Worm (Caenorhabditis elegans): ENCODE data around the gene pac-1.

- TF ChIP-seq ces-1 (GFP tag; optimal IDR thresholded peaks at IDR 0.05) (no peak), nhr-237 (tag; optimal IDR thresholded peaks at IDR 0.05) (no peak), unc-39 (tag; optimal IDR thresholded peaks at IDR 0.05) (no peak), zip-8 (tag; optimal IDR thresholded peaks at IDR 0.05) (no peak), unc-62 (GFP tag; optimal IDR thresholded peaks at IDR 0.05) (no peak), snpc-4 (tag; optimal IDR thresholded peaks at IDR 0.05) (no peak), mab-5 (tag; optimal IDR thresholded peaks at IDR 0.05) (no peak), elt-1 (tag; optimal IDR thresholded peaks at IDR 0.05; ENCODE audit: borderline replicate concordance, insufficient read depth) (no peak), nhr-76 (tag; optimal IDR thresholded peaks at IDR 0.05) (no peak), nhr-28 (tag; optimal IDR thresholded peaks at IDR 0.05) (no peak), drap-1 (GFP tag; optimal IDR thresholded peaks at IDR 0.05) (no peak), lsy-2 (tag; optimal IDR thresholded peaks at IDR 0.05) (no peak)
Observed at ce11 chrIII:8552125-8552524, 57.3 kb downstream of the pac-1 start, which contains the start of gene C02D5.4.

All from whole organism, mixed stage, embryonic.